Worm (Caenorhabditis elegans): ENCODE measurements around the gene F16B4.2.

ce11 chrV:1553004-1553403 is 47.8 kb upstream of the F16B4.2 start, which contains the start of gene srsx-8:
- TF ChIP-seq ama-1 (optimal IDR thresholded peaks at IDR 0.05), result no peak
- TF ChIP-seq hmbx-1 (tag; optimal IDR thresholded peaks at IDR 0.05), result no peak
- TF ChIP-seq tbx-37 (GFP tag; conservative IDR thresholded peaks at IDR 0.05), result no peak
- no peak for TF ChIP-seq hnd-1 (tag; optimal IDR thresholded peaks at IDR 0.05)
- TF ChIP-seq ceh-36 (tag; optimal IDR thresholded peaks at IDR 0.05), result no peak
- TF ChIP-seq scrt-1 (GFP tag; IDR thresholded peaks at IDR 0.05), result no peak
- TF ChIP-seq tra-4 (tag; optimal IDR thresholded peaks at IDR 0.05), result no peak
- no peak for TF ChIP-seq tbx-11 (GFP tag; IDR thresholded peaks at IDR 0.05)
- no peak for TF ChIP-seq sea-1 (GFP tag; conservative IDR thresholded peaks at IDR 0.05)
- TF ChIP-seq ets-7 (tag; optimal IDR thresholded peaks at IDR 0.05), result no peak
- TF ChIP-seq pes-1 (GFP tag; IDR thresholded peaks at IDR 0.05), result no peak
- no peak for TF ChIP-seq flt-1 (GFP tag; IDR thresholded peaks at IDR 0.05)
- TF ChIP-seq B0310.2 (tag; optimal IDR thresholded peaks at IDR 0.05), result no peak
- no peak for TF ChIP-seq hmg-4 (GFP tag; optimal IDR thresholded peaks at IDR 0.05)

Data from whole organism, early embryonic.